Worm (Caenorhabditis elegans): Measurements from ENCODE around the gene btb-12.

DNA sequence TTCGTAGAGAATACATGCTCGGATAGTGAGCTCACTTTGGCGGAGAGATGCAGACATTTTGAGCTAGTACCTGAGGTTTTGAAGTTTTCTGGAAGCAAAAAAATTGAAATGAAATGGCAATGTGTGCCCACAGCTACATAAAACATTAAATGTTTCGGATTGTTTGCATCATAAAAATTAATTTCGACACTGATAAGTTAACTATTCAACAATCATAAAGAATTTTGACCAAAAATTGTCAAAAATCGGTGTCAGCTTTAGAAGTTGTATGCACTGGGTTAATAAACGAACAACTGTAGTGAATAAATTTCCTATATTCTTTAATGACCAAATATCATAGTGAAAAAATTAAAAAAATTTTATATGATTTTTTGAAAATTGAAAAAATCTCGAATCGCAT is 36.1 kb upstream of the btb-12 start, which contains the start of gene fbxa-166:
- TF ChIP-seq pqm-1 (tag; optimal IDR thresholded peaks at IDR 0.05) (no peak), nhr-67 (tag; optimal IDR thresholded peaks at IDR 0.05) (no peak), ceh-82 (tag; optimal IDR thresholded peaks at IDR 0.05) (no peak), ztf-4 (tag; optimal IDR thresholded peaks at IDR 0.05) (no peak), nhr-77 (tag; optimal IDR thresholded peaks at IDR 0.05) (no peak), skn-1 (tag; optimal IDR thresholded peaks at IDR 0.05) (no peak)

Measured in whole organism, L3 larva.